Worm (Caenorhabditis elegans) whole organism, late embryonic: ENCODE data around the gene F13C5.2.

ENCODE experiments used
- ahr-1 ChIP-seq: sonication (generic microtip); optimal IDR thresholded peaks from 2 replicates; lab custom pipeline; 2016; ENCODE audit warnings: missing genetic modification characterization, missing compliant biosample characterization
- ceh-22 ChIP-seq: sonication (generic microtip); optimal IDR thresholded peaks from 2 replicates; lab custom pipeline; 2017; ENCODE audit warnings: missing biosample characterization, missing genetic modification characterization
- hlh-30 ChIP-seq: sonication (generic microtip); optimal IDR thresholded peaks from 2 replicates; lab custom pipeline; 2017; ENCODE audit warnings: antibody characterized with exemption, missing genetic modification characterization, missing compliant biosample characterization; ENCODE audit not compliant: insufficient read depth

DNA sequence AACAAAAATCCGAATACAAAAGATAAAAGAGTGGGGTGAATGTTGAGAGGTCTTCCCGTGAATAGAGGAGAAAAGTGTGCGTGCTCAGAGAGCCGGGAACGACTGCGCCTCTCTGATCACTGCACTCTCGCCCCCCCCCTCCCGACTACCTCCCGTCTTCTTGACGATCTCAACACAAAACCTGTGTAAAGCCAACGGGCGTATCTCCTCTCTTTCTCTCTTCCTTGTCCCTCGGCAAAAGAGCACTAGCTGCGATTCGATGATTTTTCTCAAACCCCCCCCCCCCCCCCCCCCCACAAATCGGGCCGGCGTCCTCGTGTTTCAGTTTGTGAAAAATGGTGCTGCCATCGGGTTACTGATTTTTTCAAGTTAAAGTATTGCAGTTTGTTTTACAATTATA, 27.9 kb downstream of the F13C5.2 start:
- no peak for TF ChIP-seq hlh-30 (tag; lab: Kevin White, UChicago)
- no peak for TF ChIP-seq ahr-1
- TF ChIP-seq ceh-22 (tag; lab: Kevin White, UChicago), result no peak
